Fruit fly (Drosophila melanogaster) whole organism: Measurements from ENCODE around the gene CG8773.

Experiments used
- CG8478 ChIP-seq: fragments of >200 bp; optimal IDR thresholded peaks from 2 replicates; lab custom pipeline; 2018; ENCODE audit warnings: inconsistent platforms
- Dll ChIP-seq: fragments of >200 bp; optimal IDR thresholded peaks from 2 replicates; lab custom pipeline; 2017
- EcR ChIP-seq, 2 experiments: fragments of >200 bp; optimal IDR thresholded peaks; 2 replicates each; lab custom pipeline; 2017; ENCODE audit warnings: missing biosample characterization in 2 of 2, missing genetic modification characterization in 2 of 2, missing genetic modification reagents in 2 of 2
- pan ChIP-seq: fragments of >200 bp; optimal IDR thresholded peaks from 2 replicates; lab custom pipeline; 2017
- psq ChIP-seq: fragments of >200 bp; optimal IDR thresholded peaks from 2 replicates; lab custom pipeline; 2017
- usp ChIP-seq: fragments of >200 bp; optimal IDR thresholded peaks from 2 replicates; lab custom pipeline; 2017; ENCODE audit warnings: missing biosample characterization, missing genetic modification characterization, mixed read lengths

The CG8773 gene

DNA sequence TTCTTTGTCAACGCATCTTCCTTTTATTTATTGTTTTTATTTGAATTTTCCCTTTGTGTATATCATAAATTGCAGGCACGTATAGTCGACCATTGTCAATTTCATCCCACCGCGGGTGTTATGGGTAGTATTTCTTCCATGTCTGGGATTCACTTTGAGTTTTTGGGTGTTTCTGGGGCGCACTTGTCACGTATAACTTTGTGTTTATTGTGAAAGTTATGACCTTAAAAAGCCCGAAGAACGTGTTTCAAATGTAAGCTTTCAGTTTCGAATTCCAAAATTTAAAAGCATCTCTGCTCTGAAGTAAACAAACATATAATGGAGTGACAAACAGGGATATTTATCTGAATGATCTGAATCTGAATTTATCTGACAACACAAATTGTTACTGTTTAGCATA lies 12.0 kb downstream of the CG8773 start:
- no peak for TF ChIP-seq pan (lab: Kevin White, UChicago)
- TF ChIP-seq CG8478 (lab: Kevin White, UChicago): no peak
- no peak for TF ChIP-seq psq (lab: Kevin White, UChicago)
- TF ChIP-seq EcR (GFP tag; optimal IDR thresholded peaks at IDR 0.05; lab: Kevin White, UChicago): no peak
- no peak for TF ChIP-seq usp
- TF ChIP-seq Dll: no peak

DNA sequence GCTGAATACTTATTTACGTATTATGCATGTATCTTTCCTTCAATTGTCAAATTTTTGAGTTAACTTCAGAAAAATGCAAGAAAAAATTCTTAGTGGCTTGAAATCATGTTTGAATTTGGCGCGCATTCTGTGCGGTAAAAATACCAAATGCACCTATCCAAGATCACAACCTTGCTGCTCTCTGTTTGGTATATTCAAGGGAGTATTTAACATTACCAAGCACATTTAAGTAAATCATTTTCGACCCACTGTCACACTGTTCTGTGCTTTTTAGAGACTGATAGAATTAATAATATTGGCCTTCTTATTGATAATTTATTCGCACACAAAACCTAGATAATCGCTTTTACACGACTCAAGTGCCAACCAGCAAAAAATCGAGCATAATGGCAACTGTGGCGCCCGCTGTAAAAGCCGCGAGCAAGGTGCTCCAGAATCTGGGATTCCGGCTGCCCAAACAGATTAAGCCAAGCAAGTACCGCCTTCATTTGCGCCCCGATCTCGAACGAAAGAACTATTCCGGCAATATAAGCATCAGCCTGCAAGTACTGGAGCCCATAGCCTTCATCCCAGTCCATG lies 14.7 kb downstream of the CG8773 start:
- TF ChIP-seq EcR (GFP tag; optimal IDR thresholded peaks at IDR 0.05; lab: Kevin White, UChicago) (no peak), usp (no peak), CG8478 (lab: Kevin White, UChicago) (no peak), Dll (no peak), psq (lab: Kevin White, UChicago) (no peak), pan (lab: Kevin White, UChicago) (no peak)

DNA sequence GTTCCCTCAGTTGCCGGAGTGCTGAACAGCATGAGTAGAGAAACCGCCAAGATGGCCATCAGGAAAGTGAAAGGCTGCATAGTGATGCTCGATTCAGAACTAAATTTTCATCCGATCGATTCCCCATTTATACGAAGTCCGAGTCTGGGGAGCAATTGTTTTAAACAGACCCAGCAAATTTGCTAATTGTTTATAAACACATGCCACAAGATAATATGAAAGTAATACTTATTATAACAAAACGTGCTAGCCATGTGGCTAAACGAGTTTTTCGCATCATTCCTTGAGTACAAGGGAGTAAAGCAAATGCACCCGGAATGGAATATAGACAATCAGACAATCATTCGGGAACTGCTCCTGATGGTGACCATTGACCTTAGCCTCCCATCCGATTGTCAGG lies 18.5 kb downstream of the CG8773 start, which contains the start of gene CG44142:
Gene CG44142 (minus strand): TSS at position 101 of the 400 bp plus-strand sequence.
- no peak for TF ChIP-seq Dll
- TF ChIP-seq usp: no peak

DNA sequence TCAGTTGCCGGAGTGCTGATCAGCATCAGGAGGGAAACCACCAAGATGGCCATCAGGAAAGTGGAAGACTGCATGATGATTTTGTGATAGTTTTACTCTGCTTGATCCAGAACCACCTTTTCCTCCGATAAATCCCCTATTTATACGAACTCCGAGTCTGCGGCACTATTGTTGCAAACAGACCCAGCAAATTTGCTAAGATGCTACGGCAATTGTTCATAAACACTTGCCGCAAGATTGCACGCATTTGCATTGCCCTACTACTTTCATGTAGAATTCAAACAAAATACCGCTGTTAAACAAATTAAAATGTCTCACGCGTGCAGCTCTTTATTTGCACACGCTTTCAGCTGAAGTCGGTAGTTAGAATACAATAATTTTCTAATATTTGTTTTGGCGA lies 24.6 kb downstream of the CG8773 start, which contains the start of gene CG45080:
Gene CG45080 (minus strand): TSS at position 101 of the 400 bp plus-strand sequence.
- TF ChIP-seq pan (lab: Kevin White, UChicago) (no peak), EcR (GFP tag; optimal IDR thresholded peaks at IDR 0.05; lab: Kevin White, UChicago) (no peak), CG8478 (lab: Kevin White, UChicago) (no peak), Dll (no peak), psq (lab: Kevin White, UChicago) (no peak), usp (no peak)

DNA sequence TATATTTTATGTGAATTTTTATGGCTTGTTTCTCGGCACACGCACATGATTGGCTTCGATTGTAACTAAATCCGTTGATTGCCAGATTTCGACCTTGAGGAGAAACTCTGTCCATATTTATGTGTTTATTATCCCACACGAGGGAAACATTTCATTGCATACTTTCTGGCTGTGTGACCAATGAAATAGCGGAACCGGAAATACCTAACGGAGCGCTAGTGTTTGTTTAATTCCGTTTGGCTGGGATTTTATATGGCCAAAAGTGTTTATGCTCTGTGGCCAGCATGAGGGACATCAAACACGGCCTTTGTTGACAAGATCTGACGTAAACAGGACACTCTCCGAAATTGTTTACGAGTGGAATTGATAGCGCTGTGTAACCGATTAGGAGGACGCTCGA lies 25.3 kb downstream of the CG8773 start:
- no peak for TF ChIP-seq EcR (GFP tag; optimal IDR thresholded peaks at IDR 0.05; lab: Kevin White, UChicago)
- no peak for TF ChIP-seq psq (lab: Kevin White, UChicago)
- no peak for TF ChIP-seq usp
- no peak for TF ChIP-seq CG8478 (lab: Kevin White, UChicago)
- TF ChIP-seq Dll: no peak
- TF ChIP-seq pan (lab: Kevin White, UChicago): no peak

DNA sequence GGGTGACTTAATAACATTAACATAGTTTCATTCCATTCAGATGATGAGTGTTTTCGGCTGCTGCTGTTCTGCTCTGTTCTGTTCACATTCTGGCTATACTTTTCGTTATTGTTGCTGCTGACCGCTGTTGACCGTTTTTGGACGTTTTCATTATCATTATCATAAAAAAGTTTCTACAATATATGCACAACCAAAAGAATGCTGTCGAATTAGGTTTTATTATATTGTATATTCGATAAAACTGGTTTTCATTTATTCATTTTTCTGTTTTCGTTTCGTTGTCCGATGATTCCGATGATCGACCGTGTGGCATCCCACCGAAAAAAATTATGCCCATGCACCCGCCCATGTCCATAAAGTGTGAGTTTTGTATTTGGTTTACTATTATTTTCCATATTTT lies 38.5 kb downstream of the CG8773 start:
- TF ChIP-seq pan (lab: Kevin White, UChicago) (no peak), EcR (GFP tag; optimal IDR thresholded peaks at IDR 0.05; lab: Kevin White, UChicago) (no peak), usp (no peak), CG8478 (lab: Kevin White, UChicago) (no peak), psq (lab: Kevin White, UChicago) (no peak)

DNA sequence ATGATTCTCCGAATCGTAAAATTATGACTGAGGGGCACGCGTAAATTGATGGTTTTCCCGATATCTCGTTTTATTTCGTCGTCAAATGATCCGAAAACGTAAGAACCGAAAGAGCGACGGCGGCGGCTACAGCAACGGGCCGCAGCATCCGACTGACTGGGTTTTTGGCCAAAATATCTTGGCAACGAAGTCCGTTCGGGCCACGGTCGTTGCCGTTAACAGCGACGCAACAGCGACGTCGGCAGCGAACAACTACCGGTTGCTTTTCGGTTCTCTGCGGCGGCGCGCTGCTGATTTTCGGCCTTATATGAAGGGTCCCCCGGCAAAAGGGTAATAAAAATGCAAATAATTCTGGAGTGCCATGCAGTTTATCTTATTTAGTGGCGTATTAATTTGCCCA lies 39.5 kb downstream of the CG8773 start, which contains the start of gene PK2-R2:
Gene PK2-R2 (minus strand): TSS at position 160 of the 400 bp plus-strand sequence.
- no peak for TF ChIP-seq psq (lab: Kevin White, UChicago)
- TF ChIP-seq CG8478 (lab: Kevin White, UChicago): no peak
- no peak for TF ChIP-seq EcR (GFP tag; optimal IDR thresholded peaks at IDR 0.05; lab: Kevin White, UChicago)
- no peak for TF ChIP-seq pan (lab: Kevin White, UChicago)
- TF ChIP-seq Dll: no peak
- TF ChIP-seq usp: no peak

DNA sequence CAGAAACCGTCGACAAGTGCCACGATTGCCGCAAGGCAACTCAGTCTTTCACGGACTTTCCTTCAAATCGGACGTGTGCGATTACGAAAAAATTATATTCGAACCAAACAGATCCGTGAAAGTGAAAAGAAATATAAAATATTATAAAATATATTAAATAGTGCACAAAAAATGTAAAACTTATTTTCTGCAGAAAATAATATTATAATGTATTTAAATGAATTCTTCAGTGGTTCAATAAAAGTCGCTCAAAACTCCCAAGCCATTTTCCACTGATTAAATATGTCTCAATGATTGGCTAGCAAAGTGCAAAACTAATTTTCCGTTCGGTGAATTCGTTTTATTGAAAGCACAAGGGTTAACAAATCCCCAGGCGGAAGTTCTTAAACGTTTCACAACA lies 43.5 kb downstream of the CG8773 start, which contains the start of gene PK2-R1:
Gene PK2-R1 (plus strand): TSS at position 301 of the 400 bp plus-strand sequence.
- no peak for TF ChIP-seq psq (lab: Kevin White, UChicago)
- TF ChIP-seq CG8478 (lab: Kevin White, UChicago): no peak
- TF ChIP-seq pan (lab: Kevin White, UChicago): no peak
- no peak for TF ChIP-seq EcR (GFP tag; optimal IDR thresholded peaks at IDR 0.05; lab: Kevin White, UChicago)
- no peak for TF ChIP-seq usp
- no peak for TF ChIP-seq Dll
